Worm (Caenorhabditis elegans): Measurements from ENCODE around the gene ttr-16.

DNA sequence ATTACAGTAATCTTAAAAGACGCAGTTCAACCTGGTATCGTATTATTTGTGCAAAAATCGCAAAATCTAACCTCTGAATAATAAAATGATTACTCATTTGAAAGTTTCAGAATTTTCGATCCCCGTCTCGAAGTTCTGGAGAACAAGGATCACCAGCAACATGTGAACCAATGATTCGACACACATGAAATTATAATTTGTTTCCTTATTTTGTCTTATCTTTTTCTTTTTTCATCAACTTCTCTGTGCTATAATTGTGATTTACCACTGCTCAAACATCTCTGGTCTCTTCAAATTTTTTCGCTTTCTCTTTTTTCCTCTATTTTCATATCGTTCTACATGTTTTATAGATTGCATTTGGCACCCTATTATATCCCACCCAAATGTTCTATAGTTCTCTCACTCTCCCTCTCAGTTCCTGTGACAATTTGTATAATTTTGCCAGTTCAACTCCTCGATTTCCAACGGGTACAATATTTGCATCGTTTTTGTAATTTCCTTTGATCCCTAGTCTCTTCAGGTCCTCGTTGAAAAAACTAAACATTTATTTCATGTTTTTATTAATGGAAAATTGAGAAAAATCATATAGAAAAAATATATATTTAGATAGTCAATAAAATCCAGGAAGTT, 838 bp downstream of the ttr-16 start:
- no peak for TF ChIP-seq ceh-13 (GFP tag; optimal IDR thresholded peaks at IDR 0.05)
- TF ChIP-seq ets-7 (tag; optimal IDR thresholded peaks at IDR 0.05) = no peak
- TF ChIP-seq tbx-11 (GFP tag; IDR thresholded peaks at IDR 0.05) = no peak
- TF ChIP-seq hmbx-1 (tag; optimal IDR thresholded peaks at IDR 0.05) = no peak
- no peak for TF ChIP-seq flt-1 (GFP tag; IDR thresholded peaks at IDR 0.05)
- no peak for TF ChIP-seq B0310.2 (tag; optimal IDR thresholded peaks at IDR 0.05)
- no peak for TF ChIP-seq sea-1 (GFP tag; conservative IDR thresholded peaks at IDR 0.05)
- TF ChIP-seq tbx-37 (GFP tag; conservative IDR thresholded peaks at IDR 0.05) = no peak
- no peak for TF ChIP-seq ama-1 (optimal IDR thresholded peaks at IDR 0.05)
- no peak for TF ChIP-seq tra-4 (tag; optimal IDR thresholded peaks at IDR 0.05)
- TF ChIP-seq ceh-36 (tag; optimal IDR thresholded peaks at IDR 0.05) = no peak
- TF ChIP-seq pes-1 (GFP tag; IDR thresholded peaks at IDR 0.05) = no peak
